Worm (Caenorhabditis elegans) whole organism, L2 larva: ENCODE data around the gene Y46H3D.1.

ENCODE experiments used
- ceh-82 ChIP-seq: fragments of 150-350 bp; optimal IDR thresholded peaks from 2 replicates; lab custom pipeline; 2014; ENCODE audit warnings: missing biosample characterization, missing genetic modification characterization
- dmd-4 ChIP-seq: sonication (generic microtip); optimal IDR thresholded peaks from 2 replicates; lab custom pipeline; 2017; ENCODE audit warnings: missing biosample characterization, missing genetic modification characterization
- egl-27 ChIP-seq: sonication (generic microtip); optimal IDR thresholded peaks from 3 replicates; lab custom pipeline; 2017; ENCODE audit warnings: missing biosample characterization, missing genetic modification reagents, missing genetic modification characterization
- elt-3 ChIP-seq: sonication (generic microtip); optimal IDR thresholded peaks from 2 replicates; lab custom pipeline; 2017; ENCODE audit warnings: missing biosample characterization, missing genetic modification characterization
- fos-1 ChIP-seq: fragments of 150-350 bp; optimal IDR thresholded peaks from 2 replicates; lab custom pipeline; 2014; ENCODE audit warnings: missing biosample characterization, missing genetic modification characterization
- lin-11 ChIP-seq: fragments of 150-350 bp; sonication (generic microtip); optimal IDR thresholded peaks from 2 replicates; lab custom pipeline; 2014; ENCODE audit warnings: missing biosample characterization, missing genetic modification characterization, inconsistent platforms, mixed read lengths
- mdl-1 ChIP-seq, 2 experiments: fragments of 150-350 bp in 1 of 2; sonication (generic microtip) in 1 of 2; optimal IDR thresholded peaks; 2 replicates each; lab custom pipeline; 2017; ENCODE audit warnings: missing biosample characterization in 2 of 2, missing genetic modification characterization in 2 of 2
- nhr-11 ChIP-seq: fragments of 150-350 bp; optimal IDR thresholded peaks from 2 replicates; lab custom pipeline; 2014; ENCODE audit warnings: missing biosample characterization, missing genetic modification characterization
- unc-39 ChIP-seq: fragments of 150-350 bp; optimal IDR thresholded peaks from 2 replicates; lab custom pipeline; 2014; ENCODE audit warnings: missing biosample characterization, missing genetic modification characterization
- ztf-11 ChIP-seq: sonication (generic microtip); optimal IDR thresholded peaks from 2 replicates; lab custom pipeline; 2017; ENCODE audit warnings: missing biosample characterization, missing genetic modification characterization

DNA sequence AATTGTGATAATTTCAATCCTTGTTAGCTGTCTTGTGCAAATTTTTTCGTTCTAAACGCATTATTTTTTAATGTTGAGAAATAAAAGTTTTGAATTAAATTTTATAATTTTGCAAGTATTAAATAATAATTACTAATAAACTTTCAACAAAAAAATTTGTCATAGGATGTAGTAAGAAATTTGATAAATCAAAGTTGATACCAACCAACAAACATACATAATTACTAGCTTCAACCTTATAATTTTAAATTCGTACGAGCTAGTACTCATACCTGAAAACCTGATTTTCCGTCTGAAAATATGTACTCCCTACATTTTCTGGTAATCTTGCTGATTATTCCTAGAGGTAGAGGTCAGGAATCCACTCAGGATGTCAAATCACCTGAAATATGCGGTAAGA, 8.7 kb downstream of the Y46H3D.1 start, which contains the start of gene irld-44:
- TF ChIP-seq fos-1 (tag; lab: Kevin White, UChicago): no peak
- TF ChIP-seq elt-3: no peak
- TF ChIP-seq unc-39: no peak
- no peak for TF ChIP-seq egl-27 (tag; lab: Kevin White, UChicago)
- TF ChIP-seq dmd-4: no peak
- no peak for TF ChIP-seq lin-11
- no peak for TF ChIP-seq nhr-11
- no peak for TF ChIP-seq ceh-82 (tag; lab: Kevin White, UChicago)
- TF ChIP-seq mdl-1 (tag; optimal IDR thresholded peaks at IDR 0.05; lab: Kevin White, UChicago): no peak
- TF ChIP-seq ztf-11 (tag; lab: Kevin White, UChicago): no peak
